Worm (Caenorhabditis elegans) whole organism, midembryonic: ENCODE measurements around the gene inx-1.

Experiments used
- T22C8.4 ChIP-seq: fragments of 200-800 bp; sonication (Bioruptor generic); IDR thresholded peaks from 2 replicates; pipeline ENCODE4 v1.3.6; 2022; ENCODE audit warnings: missing genetic modification characterization, missing compliant biosample characterization
- cog-1 ChIP-seq: sonication (generic microtip); optimal IDR thresholded peaks from 2 replicates; lab custom pipeline; 2016; ENCODE audit warnings: missing genetic modification characterization, missing compliant biosample characterization
- flt-1 ChIP-seq: fragments of 200-800 bp; sonication (Bioruptor generic); IDR thresholded peaks from 2 replicates; pipeline ENCODE4 v1.3.6; 2022; ENCODE audit warnings: missing genetic modification characterization, missing compliant biosample characterization
- klf-2 ChIP-seq: fragments of 200-800 bp; sonication (Bioruptor generic); conservative IDR thresholded peaks from 2 replicates; pipeline ENCODE4 v1.3.6; 2022; ENCODE audit warnings: missing genetic modification reagents, missing genetic modification characterization, missing compliant biosample characterization
- med-1 ChIP-seq: sonication (generic microtip); optimal IDR thresholded peaks from 2 replicates; lab custom pipeline; 2017; ENCODE audit warnings: missing genetic modification characterization, mild to moderate bottlenecking, missing compliant biosample characterization, antibody characterized with exemption, missing genetic modification reagents; ENCODE audit not compliant: insufficient read depth
- ref-1 ChIP-seq: fragments of 200-800 bp; sonication (Bioruptor generic); conservative IDR thresholded peaks from 2 replicates; pipeline ENCODE4 v1.3.6; 2022; ENCODE audit warnings: missing genetic modification reagents, missing genetic modification characterization, missing compliant biosample characterization
- tab-1 ChIP-seq: fragments of 200-800 bp; sonication (Bioruptor generic); IDR thresholded peaks from 2 replicates; pipeline ENCODE4 v1.3.6; 2022; ENCODE audit warnings: missing genetic modification characterization, missing compliant biosample characterization
- ztf-23 ChIP-seq: fragments of 200-800 bp; sonication (Bioruptor generic); IDR thresholded peaks from 2 replicates; pipeline ENCODE4 v1.3.6; 2022; ENCODE audit warnings: missing genetic modification reagents, missing genetic modification characterization, missing compliant biosample characterization

- TF ChIP-seq ztf-23 (GFP tag; lab: Robert Waterston, UW) = no peak
- no peak for TF ChIP-seq flt-1 (GFP tag; lab: Robert Waterston, UW)
- no peak for TF ChIP-seq klf-2 (GFP tag; lab: Robert Waterston, UW)
- TF ChIP-seq tab-1 (GFP tag; lab: Robert Waterston, UW) = no peak
- TF ChIP-seq T22C8.4 (GFP tag; lab: Robert Waterston, UW) = no peak
- no peak for TF ChIP-seq ref-1 (GFP tag; lab: Robert Waterston, UW)
- no peak for TF ChIP-seq med-1 (GFP tag; lab: Kevin White, UChicago)
- no peak for TF ChIP-seq cog-1 (tag; lab: Kevin White, UChicago)
Observed at ce11 chrX:6920132-6920531, 36.1 kb downstream of the inx-1 start.
